Fruit fly (Drosophila melanogaster) whole organism: ENCODE results near the gene Sry-alpha.

Source experiments
- pan ChIP-seq: fragments of >200 bp; optimal IDR thresholded peaks from 2 replicates; lab custom pipeline; 2017
- psq ChIP-seq: fragments of >200 bp; optimal IDR thresholded peaks from 2 replicates; lab custom pipeline; 2017
- usp ChIP-seq: fragments of >200 bp; optimal IDR thresholded peaks from 2 replicates; lab custom pipeline; 2017; ENCODE audit warnings: missing biosample characterization, missing genetic modification characterization, mixed read lengths

DNA sequence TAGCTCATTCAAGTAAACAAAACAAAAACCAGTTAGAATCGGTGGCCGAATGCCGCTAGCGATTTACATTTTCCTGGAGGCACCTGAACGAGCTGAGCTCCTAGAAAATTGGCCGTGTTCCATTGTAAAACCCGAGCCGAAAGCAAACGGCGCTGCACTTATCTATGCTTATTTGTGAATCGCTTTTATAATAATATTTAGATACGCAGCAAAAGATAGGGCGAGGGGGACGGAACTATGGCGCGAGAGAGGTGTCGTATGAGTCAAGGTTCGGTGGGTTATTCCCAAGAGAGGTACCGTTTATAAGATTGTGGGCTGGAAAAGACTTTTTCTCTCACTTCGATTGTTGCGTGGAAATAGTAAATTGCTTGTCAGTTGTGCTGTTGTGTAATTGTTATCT is 24.2 kb downstream of the Sry-alpha start:
- no peak for TF ChIP-seq pan (lab: Kevin White, UChicago)
- no peak for TF ChIP-seq psq
- no peak for TF ChIP-seq usp
